Fruit fly (Drosophila melanogaster) whole organism, embryonic: Measurements from ENCODE around the gene CG44158.

Source experiments
- Ada2b ChIP-seq: fragments of 200-800 bp; sonication (Bioruptor generic); IDR thresholded peaks from 2 replicates; pipeline ENCODE4 v1.3.6; 2022; ENCODE audit warnings: missing biosample characterization, missing genetic modification characterization
- Atf6 ChIP-seq: fragments of 200-800 bp; sonication (Bioruptor generic); IDR thresholded peaks from 2 replicates; pipeline ENCODE4 v1.3.6; 2022; ENCODE audit warnings: missing biosample characterization, missing genetic modification characterization
- CG11696 ChIP-seq: fragments of 200-800 bp; sonication (Bioruptor generic); IDR thresholded peaks from 2 replicates; pipeline ENCODE4 v1.3.6; 2022; ENCODE audit warnings: missing biosample characterization, missing genetic modification characterization
- CG17385 ChIP-seq: fragments of 200-800 bp; sonication (Bioruptor generic); optimal IDR thresholded peaks from 3 replicates; lab custom pipeline; 2018; ENCODE audit warnings: missing biosample characterization, mild to moderate bottlenecking, missing genetic modification characterization
- CG17802 ChIP-seq: fragments of 200-800 bp; sonication (Bioruptor generic); optimal IDR thresholded peaks from 2 replicates; lab custom pipeline; 2018; ENCODE audit warnings: missing biosample characterization, mild to moderate bottlenecking, missing genetic modification characterization, moderate library complexity
- CG30431 ChIP-seq: fragments of 200-800 bp; sonication (Bioruptor generic); optimal IDR thresholded peaks from 2 replicates; lab custom pipeline; 2017; ENCODE audit warnings: missing biosample characterization, missing genetic modification characterization
- CG32772 ChIP-seq: fragments of 200-800 bp; sonication (Bioruptor generic); IDR thresholded peaks from 2 replicates; pipeline ENCODE4 v1.3.6; 2022; ENCODE audit warnings: missing biosample characterization, missing genetic modification characterization
- CG33213 ChIP-seq: fragments of 200-800 bp; sonication (Bioruptor generic); optimal IDR thresholded peaks from 3 replicates; lab custom pipeline; 2016; ENCODE audit warnings: missing biosample characterization, missing genetic modification characterization
- CG4328 ChIP-seq: fragments of 200-800 bp; sonication (Bioruptor generic); optimal IDR thresholded peaks from 3 replicates; lab custom pipeline; 2017; ENCODE audit warnings: missing biosample characterization, missing genetic modification reagents, missing genetic modification characterization
- CG4854 ChIP-seq: fragments of 200-800 bp; sonication (Bioruptor generic); optimal IDR thresholded peaks from 2 replicates; lab custom pipeline; 2016; ENCODE audit warnings: missing biosample characterization, missing genetic modification characterization, inconsistent platforms
- CG5953 ChIP-seq: fragments of 200-800 bp; sonication (Bioruptor generic); IDR thresholded peaks from 2 replicates; pipeline ENCODE4 v1.3.6; 2022; ENCODE audit warnings: missing biosample characterization, missing genetic modification characterization
- CG7556 ChIP-seq: fragments of 200-800 bp; sonication (Bioruptor generic); optimal IDR thresholded peaks from 2 replicates; lab custom pipeline; 2017; ENCODE audit warnings: missing biosample characterization, mild to moderate bottlenecking, missing genetic modification characterization
- CG8478 ChIP-seq: fragments of >200 bp; optimal IDR thresholded peaks from 2 replicates; lab custom pipeline; 2018
- CG8944 ChIP-seq: fragments of 200-800 bp; sonication (Bioruptor generic); optimal IDR thresholded peaks from 3 replicates; lab custom pipeline; 2016; ENCODE audit warnings: missing biosample characterization, missing genetic modification characterization
- CG9797 ChIP-seq: fragments of 200-800 bp; sonication (Bioruptor generic); optimal IDR thresholded peaks from 3 replicates; lab custom pipeline; 2018; ENCODE audit warnings: missing biosample characterization, mild to moderate bottlenecking, missing genetic modification characterization
- Chrac-16 ChIP-seq: fragments of 200-800 bp; sonication (Bioruptor generic); optimal IDR thresholded peaks from 3 replicates; lab custom pipeline; 2016; ENCODE audit warnings: missing biosample characterization, missing genetic modification characterization
- E2f1 ChIP-seq: fragments of 200-800 bp; sonication (Bioruptor generic); IDR thresholded peaks from 2 replicates; pipeline ENCODE4 v1.3.6; 2022; ENCODE audit warnings: missing biosample characterization, missing genetic modification characterization
- E2f2 ChIP-seq: fragments of 200-800 bp; sonication (Bioruptor generic); IDR thresholded peaks from 2 replicates; pipeline ENCODE4 v1.3.6; 2022; ENCODE audit warnings: missing biosample characterization, missing genetic modification characterization
- ERR ChIP-seq: fragments of 200-800 bp; sonication (Bioruptor generic); optimal IDR thresholded peaks from 2 replicates; lab custom pipeline; 2016; ENCODE audit warnings: missing biosample characterization, missing genetic modification characterization
- Elba2 ChIP-seq: fragments of 200-800 bp; sonication (Bioruptor generic); optimal IDR thresholded peaks from 3 replicates; lab custom pipeline; 2016; ENCODE audit warnings: missing biosample characterization, missing genetic modification characterization
- Med ChIP-seq: fragments of 200-800 bp; sonication (Bioruptor generic); peaks from one replicate; lab custom pipeline; 2016; ENCODE audit warnings: missing biosample characterization, missing genetic modification characterization, mild to moderate bottlenecking, inconsistent platforms, moderate library complexity
- Myb ChIP-seq: fragments of 200-800 bp; sonication (Bioruptor generic); optimal IDR thresholded peaks from 2 replicates; lab custom pipeline; 2016; ENCODE audit warnings: missing biosample characterization, missing genetic modification characterization
- NC2β ChIP-seq: fragments of 200-800 bp; sonication (Bioruptor generic); optimal IDR thresholded peaks from 2 replicates; lab custom pipeline; 2016; ENCODE audit warnings: missing biosample characterization, missing genetic modification characterization
- NFAT ChIP-seq: fragments of 200-800 bp; sonication (Bioruptor generic); IDR thresholded peaks from 2 replicates; pipeline ENCODE4 v1.3.6; 2022; ENCODE audit warnings: missing biosample characterization, missing genetic modification characterization
- Nf-YA ChIP-seq: fragments of 200-800 bp; sonication (Bioruptor generic); IDR thresholded peaks from 2 replicates; pipeline ENCODE4 v1.3.6; 2022; ENCODE audit warnings: missing biosample characterization, missing genetic modification characterization
- Tbp ChIP-seq: fragments of >200 bp; optimal IDR thresholded peaks from 2 replicates; lab custom pipeline; 2018; ENCODE audit warnings: missing biosample characterization, missing genetic modification characterization
- Vsx1 ChIP-seq: fragments of 200-800 bp; sonication (Bioruptor generic); optimal IDR thresholded peaks from 2 replicates; lab custom pipeline; 2017; ENCODE audit warnings: missing biosample characterization, mild to moderate bottlenecking, missing genetic modification characterization, missing genetic modification reagents
- amos ChIP-seq: fragments of 200-800 bp; sonication (Bioruptor generic); IDR thresholded peaks from 2 replicates; pipeline ENCODE4 v1.3.6; 2022; ENCODE audit warnings: missing biosample characterization, missing genetic modification characterization; ENCODE audit not compliant: partially characterized antibody
- chif ChIP-seq, 2 experiments: fragments of 200-800 bp; sonication (Bioruptor generic); optimal IDR thresholded peaks; 3 replicates each; lab custom pipeline; 2016; ENCODE audit warnings: missing biosample characterization in 2 of 2, missing genetic modification characterization in 2 of 2
- croc ChIP-seq: fragments of 200-800 bp; sonication (Bioruptor generic); conservative IDR thresholded peaks from 3 replicates; pipeline ENCODE4 v1.3.6; 2022; ENCODE audit warnings: missing biosample characterization, missing genetic modification characterization
- dysf ChIP-seq: fragments of 200-800 bp; sonication (Bioruptor generic); IDR thresholded peaks from 3 replicates; pipeline ENCODE4 v1.3.6; 2022; ENCODE audit warnings: missing biosample characterization, missing genetic modification characterization
- gro ChIP-seq: fragments of 200-800 bp; sonication (Bioruptor generic); optimal IDR thresholded peaks from 2 replicates; lab custom pipeline; 2016; ENCODE audit warnings: missing biosample characterization, missing genetic modification characterization
- hth ChIP-seq: fragments of >200 bp; optimal IDR thresholded peaks from 2 replicates; lab custom pipeline; 2017; ENCODE audit warnings: inconsistent platforms
- kni ChIP-seq: fragments of 200-800 bp; sonication (Bioruptor generic); optimal IDR thresholded peaks from 3 replicates; lab custom pipeline; 2017; ENCODE audit warnings: mild to moderate bottlenecking, missing biosample characterization, missing genetic modification reagents, missing genetic modification characterization
- pan ChIP-seq, 4 experiments: fragments of >200 bp in 3 of 4; fragments of 200-800 bp in 1 of 4; sonication (Bioruptor generic) in 1 of 4; optimal IDR thresholded peaks in 3 of 4; IDR thresholded peaks in 1 of 4; 2 replicates each; pipeline versions ENCODE4 v1.3.6 to Lab custom; 2017 to 2022; ENCODE audit warnings: missing biosample characterization in 2 of 4, missing genetic modification characterization in 2 of 4, mixed read lengths in 1 of 4
- scrt ChIP-seq: fragments of 200-800 bp; sonication (Bioruptor generic); optimal IDR thresholded peaks from 2 replicates; lab custom pipeline; 2018; ENCODE audit warnings: missing biosample characterization, mild to moderate bottlenecking, missing genetic modification characterization, moderate library complexity
- sob ChIP-seq: fragments of 200-800 bp; sonication (Bioruptor generic); IDR thresholded peaks from 2 replicates; pipeline ENCODE4 v1.3.6; 2022; ENCODE audit warnings: missing biosample characterization, missing genetic modification characterization
- sr ChIP-seq: fragments of 200-800 bp; sonication (Bioruptor generic); IDR thresholded peaks from 3 replicates; pipeline ENCODE4 v1.3.6; 2022; ENCODE audit warnings: missing biosample characterization, missing genetic modification characterization
- z ChIP-seq: fragments of 200-800 bp; sonication (Bioruptor generic); IDR thresholded peaks from 3 replicates; pipeline ENCODE4 v1.3.6; 2022; ENCODE audit warnings: missing biosample characterization, missing genetic modification characterization

CG44158 gene

DNA sequence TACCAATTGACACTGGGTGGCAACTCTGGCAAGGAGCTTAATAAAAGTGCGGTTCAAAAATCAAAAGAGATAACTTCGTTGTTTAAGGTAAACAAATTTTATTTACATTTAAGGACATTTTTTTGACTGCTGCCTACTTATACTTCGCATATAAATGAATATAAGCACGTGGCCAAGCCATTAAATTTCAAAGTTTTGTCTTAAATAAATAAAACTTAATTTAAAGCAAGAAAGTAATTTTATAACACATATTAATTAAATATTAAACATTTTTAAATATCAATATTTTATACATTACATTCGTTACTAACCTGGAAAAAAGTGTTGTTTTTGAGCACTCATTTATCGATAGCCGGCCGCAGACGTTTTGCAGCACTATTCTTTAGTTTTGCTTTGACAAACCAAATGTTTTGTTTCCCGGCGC lies 19.9 kb upstream of the CG44158 start, which contains the start of the genes CG12321 and MED17 (continued):
- peak; percentile 72 for TF ChIP-seq Ada2b (GFP tag; lab: Robert Waterston, UW)
- peak; percentile 62 for TF ChIP-seq CG4854 (GFP tag; lab: Kevin White, UChicago)
- peak; percentile 87 for TF ChIP-seq dysf (GFP tag; lab: Robert Waterston, UW)
- peak; percentile 88 for TF ChIP-seq E2f1
- TF ChIP-seq hth (lab: Kevin White, UChicago) = no peak
- peak; percentile 82 for TF ChIP-seq Atf6 (GFP tag; lab: Robert Waterston, UW)
- peak; percentile 38 for TF ChIP-seq Myb (GFP tag; lab: Kevin White, UChicago)
- TF ChIP-seq kni (GFP tag; lab: Kevin White, UChicago) = no peak
- no peak for TF ChIP-seq Vsx1 (GFP tag; lab: Kevin White, UChicago)
- peak; percentile 67 for TF ChIP-seq CG8944 (GFP tag; lab: Kevin White, UChicago)
- peak; percentile 54; the same call in 1 of the 2 replicates for TF ChIP-seq CG11696 (GFP tag; lab: Robert Waterston, UW)
- peak; percentile 80 for TF ChIP-seq Nf-YA
- peak; percentile 94 for TF ChIP-seq NFAT (GFP tag; lab: Robert Waterston, UW)
- peak; percentile 85 for TF ChIP-seq CG30431
- TF ChIP-seq Tbp (GFP tag; lab: Kevin White, UChicago) = no peak
- TF ChIP-seq scrt (GFP tag; lab: Kevin White, UChicago) = peak; percentile 71
- no peak for TF ChIP-seq pan (optimal IDR thresholded peaks at IDR 0.05; lab: Kevin White, UChicago)
- peak in 1 of 2 experiments; percentile 88 for TF ChIP-seq pan (GFP tag; optimal IDR thresholded peaks at IDR 0.05 in 1 of 2, IDR thresholded peaks at IDR 0.05 in 1 of 2)
- no peak for TF ChIP-seq sr (GFP tag; lab: Robert Waterston, UW)
- TF ChIP-seq chif (GFP tag; optimal IDR thresholded peaks at IDR 0.05; lab: Kevin White, UChicago) = peak in 1 of 2 experiments; percentile 49
- peak; percentile 55 for TF ChIP-seq Elba2 (GFP tag; lab: Kevin White, UChicago)
- TF ChIP-seq CG17385 = peak; percentile 85
- TF ChIP-seq sob (GFP tag; lab: Robert Waterston, UW) = peak; percentile 97
- TF ChIP-seq croc (GFP tag; lab: Robert Waterston, UW) = peak; percentile 76
- peak; percentile 35 for TF ChIP-seq ERR
- no peak for TF ChIP-seq CG8478 (lab: Kevin White, UChicago)
- TF ChIP-seq NC2β = no peak
- peak; percentile 52 for TF ChIP-seq CG17802 (tag; lab: Kevin White, UChicago)
- TF ChIP-seq gro (GFP tag; lab: Kevin White, UChicago) = no peak
- peak; percentile 78 for TF ChIP-seq CG4328
- peak; percentile 47 for TF ChIP-seq CG33213 (GFP tag; lab: Kevin White, UChicago)
- TF ChIP-seq CG32772 = peak; percentile 88

DNA sequence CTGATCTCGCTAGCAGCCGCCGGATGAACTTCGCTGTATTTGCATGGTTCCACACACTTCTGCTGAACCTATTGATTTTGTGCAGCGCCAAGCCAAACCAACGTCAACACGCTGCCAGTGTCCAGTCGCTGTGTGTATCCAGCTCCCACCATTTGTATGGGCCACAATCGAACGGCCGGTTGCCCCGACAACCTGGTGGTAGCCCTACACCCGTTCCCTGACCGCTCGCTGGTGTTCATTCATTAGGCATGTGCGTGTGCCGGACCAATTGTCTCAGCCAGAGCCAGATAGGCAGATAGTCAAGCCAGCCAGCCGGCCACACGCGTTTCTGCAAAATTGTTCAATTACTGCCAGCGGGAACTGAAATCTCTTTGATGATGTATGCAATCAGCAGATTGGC lies 16.7 kb upstream of the CG44158 start, which contains the start of gene CG14313:
Gene CG14313 (minus strand): TSS at position 101 of the 400 bp plus-strand sequence.
- TF ChIP-seq z (GFP tag; lab: Robert Waterston, UW) = 0 out of 3 replicates have a peak, but pooled peaks have one; percentile 6
- TF ChIP-seq CG5953 (GFP tag; lab: Robert Waterston, UW) = no peak
- TF ChIP-seq E2f2 = no peak
- peak; percentile 32 for TF ChIP-seq Med
- no peak for TF ChIP-seq CG9797 (GFP tag; lab: Kevin White, UChicago)
- peak; percentile 7; the same call in 1 of the 2 replicates for TF ChIP-seq amos (GFP tag; lab: Robert Waterston, UW)

DNA sequence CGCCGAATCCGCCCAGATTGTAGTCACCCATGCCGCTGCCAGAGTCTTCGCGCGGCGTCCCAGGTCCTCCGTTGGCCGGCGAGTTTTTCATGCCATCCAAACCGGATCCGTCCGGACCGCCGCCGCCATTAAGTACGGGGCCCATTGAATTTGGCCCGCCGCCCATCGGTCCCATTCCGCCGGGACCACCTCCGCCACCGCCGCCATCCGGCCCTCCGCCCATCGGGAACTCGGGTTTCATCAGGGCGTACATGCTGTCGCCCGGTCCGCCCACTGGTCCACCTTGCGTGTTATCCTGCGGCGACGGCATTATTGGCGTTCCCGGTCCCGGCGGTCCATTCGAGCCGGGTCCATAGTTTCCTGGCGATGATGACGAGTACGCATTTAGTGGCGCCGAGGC lies 13.3 kb upstream of the CG44158 start:
- peak; percentile 42 for TF ChIP-seq Med
- TF ChIP-seq CG7556 (GFP tag; lab: Kevin White, UChicago) = no peak
- TF ChIP-seq Chrac-16 (GFP tag; lab: Kevin White, UChicago) = no peak
